Worm (Caenorhabditis elegans): ENCODE measurements around the gene tpk-1.

ce11 chrIII:8910139-8910538 lies 1.8 kb upstream of the tpk-1 start:
- TF ChIP-seq ztf-11 (tag; optimal IDR thresholded peaks at IDR 0.05) (no peak), madf-5 (GFP tag; IDR thresholded peaks at IDR 0.05) (no peak), fkh-10 (GFP tag; optimal IDR thresholded peaks at IDR 0.05) (no peak), pqm-1 (tag; optimal IDR thresholded peaks at IDR 0.05) (no peak)
